Worm (Caenorhabditis elegans): ENCODE data around the gene F29B9.11.
A peak's percentile ranks its signal among the peaks of the same experiment; 100 is the strongest.

DNA sequence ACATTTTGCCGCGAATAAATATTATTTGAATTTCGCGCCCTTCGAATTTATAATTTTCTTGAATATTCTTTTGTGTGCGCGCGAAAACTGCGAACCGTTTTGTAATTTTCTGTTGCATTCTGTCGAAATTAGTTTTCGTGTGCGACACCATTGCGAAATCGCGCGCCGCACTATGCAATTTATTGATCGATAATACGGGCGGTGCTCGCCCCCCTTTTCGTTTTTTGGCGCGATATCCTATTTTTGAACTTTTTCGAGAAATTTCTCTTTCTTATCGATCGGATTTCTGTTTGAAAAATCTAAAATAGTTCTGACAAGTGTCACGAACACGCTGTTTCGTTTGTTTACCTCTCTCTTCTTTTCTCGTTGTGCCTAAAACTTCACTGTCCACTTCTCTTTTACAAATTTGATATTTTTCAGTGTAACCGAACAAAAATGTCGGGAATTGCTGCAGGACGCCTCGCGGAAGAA lies 9.3 kb downstream of the F29B9.11 start, which contains the start of gene ubc-9:
- TF ChIP-seq elt-3 (tag; optimal IDR thresholded peaks at IDR 0.05) (no peak), unc-62 (GFP tag; optimal IDR thresholded peaks at IDR 0.05) (no peak), unc-120 (tag; optimal IDR thresholded peaks at IDR 0.05; ENCODE audit: poor library complexity, severe bottlenecking) (peak; percentile 33), blmp-1 (tag; optimal IDR thresholded peaks at IDR 0.05) (no peak), nhr-237 (tag; optimal IDR thresholded peaks at IDR 0.05) (peak; percentile 40), pha-4 (tag; optimal IDR thresholded peaks at IDR 0.05) (peak; percentile 48), ces-1 (GFP tag; optimal IDR thresholded peaks at IDR 0.05) (peak; percentile 65), nhr-76 (tag; optimal IDR thresholded peaks at IDR 0.05) (no peak)
